Fruit fly (Drosophila melanogaster) whole organism, wandering third instar larva: ENCODE results near the gene dlg1.

Experiments used
- OdsH ChIP-seq: fragments of 200-800 bp; sonication (Bioruptor generic); optimal IDR thresholded peaks from 2 replicates; lab custom pipeline; 2016; ENCODE audit warnings: missing biosample characterization, mild to moderate bottlenecking, missing genetic modification characterization
- h ChIP-seq: fragments of 200-800 bp; sonication (Bioruptor generic); optimal IDR thresholded peaks from 3 replicates; lab custom pipeline; 2016; ENCODE audit warnings: missing biosample characterization, mild to moderate bottlenecking, missing genetic modification characterization
- usp ChIP-seq: fragments of >200 bp; optimal IDR thresholded peaks from 2 replicates; lab custom pipeline; 2017; ENCODE audit warnings: missing biosample characterization, missing genetic modification characterization

dm6 chrX:11379139-11379538, 9.7 kb downstream of the dlg1 start:
- TF ChIP-seq OdsH (no peak), usp (GFP tag; lab: Kevin White, UChicago) (no peak), h (GFP tag; lab: Kevin White, UChicago) (no peak)
